Worm (Caenorhabditis elegans) whole organism, young adult: ENCODE data around the gene hlh-30.

Experiments used
- B0261.1 ChIP-seq: sonication (generic microtip); optimal IDR thresholded peaks from 2 replicates; lab custom pipeline; 2016; ENCODE audit warnings: mild to moderate bottlenecking, missing genetic modification characterization, moderate library complexity, missing compliant biosample characterization
- C06A6.2 ChIP-seq: fragments of 200-800 bp; sonication (Bioruptor generic); conservative IDR thresholded peaks from 2 replicates; pipeline ENCODE4 v1.3.6; 2022; ENCODE audit warnings: missing genetic modification characterization, missing compliant biosample characterization
- C17E4.6 ChIP-seq: fragments of 200-800 bp; sonication (Bioruptor generic); IDR thresholded peaks from 2 replicates; pipeline ENCODE4 v1.3.6; 2022; ENCODE audit warnings: missing genetic modification reagents, missing genetic modification characterization, missing compliant biosample characterization
- F22D6.2 ChIP-seq: sonication (generic microtip); optimal IDR thresholded peaks from 2 replicates; lab custom pipeline; 2016; ENCODE audit warnings: mild to moderate bottlenecking, missing genetic modification characterization, missing compliant biosample characterization
- F23B12.7 ChIP-seq: sonication (generic microtip); optimal IDR thresholded peaks from 2 replicates; lab custom pipeline; 2017; ENCODE audit warnings: missing genetic modification characterization, mild to moderate bottlenecking, missing compliant biosample characterization, antibody characterized with exemption, moderate library complexity; ENCODE audit not compliant: insufficient read depth
- F49E8.2 ChIP-seq: sonication (generic microtip); optimal IDR thresholded peaks from 3 replicates; lab custom pipeline; 2017; ENCODE audit warnings: missing genetic modification characterization, mild to moderate bottlenecking, missing compliant biosample characterization, antibody characterized with exemption, moderate library complexity; ENCODE audit not compliant: insufficient read depth
- F57A8.1 ChIP-seq: fragments of 200-800 bp; sonication (Bioruptor generic); optimal IDR thresholded peaks from 2 replicates; lab custom pipeline; 2018; ENCODE audit warnings: mild to moderate bottlenecking, missing genetic modification characterization, moderate library complexity, missing compliant biosample characterization
- K11D2.4 ChIP-seq: fragments of 200-800 bp; sonication (Bioruptor generic); IDR thresholded peaks from 2 replicates; pipeline ENCODE4 v1.3.6; 2022; ENCODE audit warnings: missing genetic modification reagents, missing genetic modification characterization, missing compliant biosample characterization
- K12H6.12 ChIP-seq: fragments of 200-800 bp; sonication (Bioruptor generic); optimal IDR thresholded peaks from 2 replicates; lab custom pipeline; 2018; ENCODE audit warnings: mild to moderate bottlenecking, missing genetic modification characterization, missing compliant biosample characterization
- T07F8.4 ChIP-seq: sonication (generic microtip); optimal IDR thresholded peaks from 2 replicates; lab custom pipeline; 2016; ENCODE audit warnings: mild to moderate bottlenecking, missing genetic modification characterization, moderate library complexity, missing compliant biosample characterization
- Y56A3A.18 ChIP-seq: fragments of 200-800 bp; sonication (Bioruptor generic); IDR thresholded peaks from 2 replicates; pipeline ENCODE4 v1.3.6; 2022; ENCODE audit warnings: missing genetic modification reagents, missing genetic modification characterization, missing compliant biosample characterization
- Y67H2A.10 ChIP-seq: fragments of 200-800 bp; sonication (Bioruptor generic); conservative IDR thresholded peaks from 2 replicates; pipeline ENCODE4 v1.3.6; 2022; ENCODE audit warnings: missing genetic modification reagents, missing genetic modification characterization, missing compliant biosample characterization
- Y79H2A.3 ChIP-seq: fragments of 200-800 bp; sonication (Bioruptor generic); conservative IDR thresholded peaks from 2 replicates; pipeline ENCODE4 v1.3.6; 2022; ENCODE audit warnings: missing genetic modification reagents, missing genetic modification characterization, missing compliant biosample characterization
- Y95B8A.8 ChIP-seq: fragments of 200-800 bp; sonication (Bioruptor generic); IDR thresholded peaks from 2 replicates; pipeline ENCODE4 v1.3.6; 2022; ENCODE audit warnings: missing genetic modification reagents, missing genetic modification characterization, missing compliant biosample characterization
- ZK185.1 ChIP-seq: sonication (generic microtip); optimal IDR thresholded peaks from 2 replicates; lab custom pipeline; 2016; ENCODE audit warnings: mild to moderate bottlenecking, missing genetic modification characterization, missing compliant biosample characterization; ENCODE audit not compliant: poor library complexity, severe bottlenecking
- atf-7 ChIP-seq: sonication (generic microtip); optimal IDR thresholded peaks from 2 replicates; lab custom pipeline; 2017; ENCODE audit warnings: mild to moderate bottlenecking, missing genetic modification characterization, missing compliant biosample characterization
- attf-3 ChIP-seq: fragments of 200-800 bp; sonication (Bioruptor generic); conservative IDR thresholded peaks from 2 replicates; pipeline ENCODE4 v1.3.6; 2022; ENCODE audit warnings: missing genetic modification reagents, missing genetic modification characterization, missing compliant biosample characterization
- attf-5 ChIP-seq: fragments of 200-800 bp; sonication (Bioruptor generic); optimal IDR thresholded peaks from 2 replicates; lab custom pipeline; 2018; ENCODE audit warnings: mild to moderate bottlenecking, missing genetic modification characterization, missing compliant biosample characterization
- attf-6 ChIP-seq: fragments of 200-800 bp; sonication (Bioruptor generic); IDR thresholded peaks from 2 replicates; pipeline ENCODE4 v1.3.6; 2022; ENCODE audit warnings: missing genetic modification reagents, missing genetic modification characterization, missing compliant biosample characterization
- bed-1 ChIP-seq: fragments of 200-800 bp; sonication (Bioruptor generic); IDR thresholded peaks from 2 replicates; pipeline ENCODE4 v1.3.6; 2022; ENCODE audit warnings: missing genetic modification reagents, missing genetic modification characterization, missing compliant biosample characterization
- bed-2 ChIP-seq: fragments of 200-800 bp; sonication (Bioruptor generic); IDR thresholded peaks from 2 replicates; pipeline ENCODE4 v1.3.6; 2022; ENCODE audit warnings: missing genetic modification reagents, missing genetic modification characterization, missing compliant biosample characterization
- chd-7 ChIP-seq: sonication (generic microtip); optimal IDR thresholded peaks from 2 replicates; lab custom pipeline; 2016; ENCODE audit warnings: mild to moderate bottlenecking, missing genetic modification characterization, moderate library complexity, missing compliant biosample characterization
- die-1 ChIP-seq: sonication (generic microtip); optimal IDR thresholded peaks from 2 replicates; lab custom pipeline; 2016; ENCODE audit warnings: missing genotype, mild to moderate bottlenecking, missing genetic modification characterization, missing compliant biosample characterization
- dox-1 ChIP-seq: fragments of 200-800 bp; sonication (Bioruptor generic); IDR thresholded peaks from 2 replicates; pipeline ENCODE4 v1.3.6; 2022; ENCODE audit warnings: missing genetic modification reagents, missing genetic modification characterization, missing compliant biosample characterization
- gei-17 ChIP-seq: fragments of 200-800 bp; sonication (Bioruptor generic); optimal IDR thresholded peaks from 2 replicates; lab custom pipeline; 2018; ENCODE audit warnings: mild to moderate bottlenecking, missing genetic modification characterization, missing compliant biosample characterization
- hmg-20 ChIP-seq: fragments of 200-800 bp; sonication (Bioruptor generic); IDR thresholded peaks from 2 replicates; pipeline ENCODE4 v1.3.6; 2022; ENCODE audit warnings: missing genetic modification reagents, missing genetic modification characterization, missing compliant biosample characterization
- let-526 ChIP-seq: fragments of 200-800 bp; sonication (Bioruptor generic); IDR thresholded peaks from 2 replicates; pipeline ENCODE4 v1.3.6; 2022; ENCODE audit warnings: missing genetic modification reagents, missing genetic modification characterization, missing compliant biosample characterization
- let-607 ChIP-seq, 2 experiments: fragments of 200-800 bp in 1 of 2; sonication (Bioruptor generic) in 1 of 2; sonication (generic microtip) in 1 of 2; optimal IDR thresholded peaks; 2 replicates each; lab custom pipeline; 2016 to 2018; ENCODE audit warnings: mild to moderate bottlenecking in 2 of 2, missing compliant biosample characterization in 2 of 2, missing genetic modification characterization in 2 of 2, moderate library complexity in 2 of 2, missing genotype in 1 of 2
- lin-54 ChIP-seq: fragments of 200-800 bp; sonication (Bioruptor generic); optimal IDR thresholded peaks from 2 replicates; lab custom pipeline; 2018; ENCODE audit warnings: mild to moderate bottlenecking, missing genetic modification characterization, missing compliant biosample characterization
- lir-1 ChIP-seq: fragments of 200-800 bp; sonication (Bioruptor generic); conservative IDR thresholded peaks from 2 replicates; pipeline ENCODE4 v1.3.6; 2022; ENCODE audit warnings: missing genetic modification reagents, missing genetic modification characterization, missing compliant biosample characterization
- lsl-1 ChIP-seq: fragments of 200-800 bp; sonication (Bioruptor generic); optimal IDR thresholded peaks from 2 replicates; lab custom pipeline; 2018; ENCODE audit warnings: mild to moderate bottlenecking, missing genetic modification characterization, moderate library complexity, missing compliant biosample characterization
- madf-8 ChIP-seq: fragments of 200-800 bp; sonication (Bioruptor generic); conservative IDR thresholded peaks from 2 replicates; pipeline ENCODE4 v1.3.6; 2022; ENCODE audit warnings: missing genetic modification reagents, missing genetic modification characterization, missing compliant biosample characterization
- mel-28 ChIP-seq: sonication (generic microtip); optimal IDR thresholded peaks from 2 replicates; lab custom pipeline; 2016; ENCODE audit warnings: borderline replicate concordance, mild to moderate bottlenecking, missing genetic modification characterization, missing compliant biosample characterization
- nfya-2 ChIP-seq: fragments of 200-800 bp; sonication (Bioruptor generic); IDR thresholded peaks from 2 replicates; pipeline ENCODE4 v1.3.6; 2022; ENCODE audit warnings: missing genetic modification reagents, missing genetic modification characterization, missing compliant biosample characterization
- nhr-80 ChIP-seq: sonication (generic microtip); optimal IDR thresholded peaks from 2 replicates; lab custom pipeline; 2016; ENCODE audit warnings: missing genetic modification characterization, missing compliant biosample characterization
- nhr-90 ChIP-seq: sonication (generic microtip); optimal IDR thresholded peaks from 2 replicates; lab custom pipeline; 2016; ENCODE audit warnings: missing genotype, mild to moderate bottlenecking, missing genetic modification characterization, missing compliant biosample characterization
- sdz-38 ChIP-seq: sonication (generic microtip); optimal IDR thresholded peaks from 2 replicates; lab custom pipeline; 2016; ENCODE audit warnings: missing genotype, missing genetic modification characterization, missing compliant biosample characterization
- snpc-1.3 ChIP-seq: sonication (generic microtip); optimal IDR thresholded peaks from 2 replicates; lab custom pipeline; 2017; ENCODE audit warnings: missing genetic modification characterization, mild to moderate bottlenecking, missing compliant biosample characterization, antibody characterized with exemption, moderate library complexity, missing genotype, missing genetic modification reagents; ENCODE audit not compliant: insufficient read depth
- snpc-3.4 ChIP-seq: sonication (generic microtip); optimal IDR thresholded peaks from 2 replicates; lab custom pipeline; 2017; ENCODE audit warnings: missing genetic modification characterization, mild to moderate bottlenecking, missing compliant biosample characterization, antibody characterized with exemption, moderate library complexity, missing genotype, missing genetic modification reagents
- sptf-2 ChIP-seq: fragments of 200-800 bp; sonication (Bioruptor generic); optimal IDR thresholded peaks from 2 replicates; lab custom pipeline; 2018; ENCODE audit warnings: mild to moderate bottlenecking, missing genetic modification characterization, missing compliant biosample characterization
- unc-130 ChIP-seq: sonication (generic microtip); optimal IDR thresholded peaks from 2 replicates; lab custom pipeline; 2016; ENCODE audit warnings: missing genetic modification reagents, missing genetic modification characterization, missing compliant biosample characterization
- zfh-2 ChIP-seq: fragments of 200-800 bp; sonication (Bioruptor generic); conservative IDR thresholded peaks from 2 replicates; pipeline ENCODE4 v1.3.6; 2022; ENCODE audit warnings: missing genetic modification reagents, missing genetic modification characterization, missing compliant biosample characterization
- ztf-22 ChIP-seq: fragments of 200-800 bp; sonication (Bioruptor generic); optimal IDR thresholded peaks from 2 replicates; lab custom pipeline; 2018; ENCODE audit warnings: mild to moderate bottlenecking, missing genetic modification characterization, moderate library complexity, missing compliant biosample characterization
- ztf-26 ChIP-seq: sonication (generic microtip); optimal IDR thresholded peaks from 2 replicates; lab custom pipeline; 2017; ENCODE audit warnings: missing genetic modification characterization, missing compliant biosample characterization
- ztf-3 ChIP-seq: fragments of 200-800 bp; sonication (Bioruptor generic); optimal IDR thresholded peaks from 2 replicates; lab custom pipeline; 2018; ENCODE audit warnings: mild to moderate bottlenecking, missing genetic modification characterization, missing compliant biosample characterization
- ztf-6 ChIP-seq: fragments of 200-800 bp; sonication (Bioruptor generic); IDR thresholded peaks from 2 replicates; pipeline ENCODE4 v1.3.6; 2022; ENCODE audit warnings: missing genetic modification reagents, missing genetic modification characterization, missing compliant biosample characterization

hlh-30 gene

ce11 chrIV:4024159-4025004 is 10.4 kb downstream of the hlh-30 start (continued):
- TF ChIP-seq die-1 (tag; lab: Kevin White, UChicago) (no peak), attf-6 (GFP tag; lab: Robert Waterston, UW) (no peak), F49E8.2 (tag; lab: Kevin White, UChicago) (no peak), mel-28 (no peak), ZK185.1 (tag; lab: Kevin White, UChicago) (no peak), gei-17 (GFP tag; lab: Kevin White, UChicago) (no peak), nhr-80 (peak; percentile 77), let-607 (tag; optimal IDR thresholded peaks at IDR 0.05; lab: Kevin White, UChicago) (peak in 1 of 2 experiments; percentile 5), F23B12.7 (tag; lab: Kevin White, UChicago) (peak; percentile 66), attf-3 (GFP tag; lab: Robert Waterston, UW) (0 out of 2 replicates have a peak, but pooled peaks have one; percentile 11), Y67H2A.10 (GFP tag; lab: Robert Waterston, UW) (no peak), B0261.1 (no peak), chd-7 (tag; lab: Kevin White, UChicago) (peak; percentile 61), Y95B8A.8 (peak; percentile 75), dox-1 (GFP tag; lab: Robert Waterston, UW) (peak; percentile 64), K11D2.4 (GFP tag; lab: Robert Waterston, UW) (peak; percentile 92), Y79H2A.3 (GFP tag; lab: Robert Waterston, UW) (no peak), C17E4.6 (GFP tag; lab: Robert Waterston, UW) (no peak), F57A8.1 (GFP tag; lab: Kevin White, UChicago) (no peak), lsl-1 (no peak), lir-1 (GFP tag; lab: Robert Waterston, UW) (peak; percentile 66), madf-8 (GFP tag; lab: Robert Waterston, UW) (no peak), F22D6.2 (peak; percentile 32), attf-5 (peak; percentile 57), ztf-3 (GFP tag; lab: Kevin White, UChicago) (no peak), let-526 (GFP tag; lab: Robert Waterston, UW) (no peak), ztf-22 (peak; percentile 26), K12H6.12 (tag; lab: Kevin White, UChicago) (peak; percentile 51), Y56A3A.18 (GFP tag; lab: Robert Waterston, UW) (no peak), ztf-6 (GFP tag; lab: Robert Waterston, UW) (peak; percentile 9; the same call in 1 of the 2 replicates), bed-1 (GFP tag; lab: Robert Waterston, UW) (no peak), snpc-3.4 (tag; lab: Kevin White, UChicago) (no peak), sptf-2 (GFP tag; lab: Kevin White, UChicago) (no peak), zfh-2 (peak; percentile 95), bed-2 (GFP tag; lab: Robert Waterston, UW) (no peak), lin-54 (GFP tag; lab: Kevin White, UChicago) (peak; percentile 33), atf-7 (tag; lab: Kevin White, UChicago) (peak; percentile 29), sdz-38 (no peak), snpc-1.3 (tag; lab: Kevin White, UChicago) (no peak), T07F8.4 (no peak), ztf-26 (tag; lab: Kevin White, UChicago) (peak; percentile 65), C06A6.2 (GFP tag; lab: Robert Waterston, UW) (peak; percentile 69; the same call in 1 of the 2 replicates), nhr-90 (peak; percentile 12), nfya-2 (GFP tag; lab: Robert Waterston, UW) (no peak), hmg-20 (GFP tag; lab: Robert Waterston, UW) (no peak), unc-130 (GFP tag; lab: Kevin White, UChicago) (no peak)
